Fruit fly (Drosophila melanogaster) whole organism, prepupa: Measurements from ENCODE around the gene CG9263.

Experiments
- Blimp-1 ChIP-seq: fragments of 200-800 bp; sonication (Bioruptor generic); optimal IDR thresholded peaks from 3 replicates; lab custom pipeline; 2017; ENCODE audit warnings: missing biosample characterization, missing genetic modification characterization, mild to moderate bottlenecking, moderate library complexity, missing genetic modification reagents
- CG10669 ChIP-seq: fragments of 200-800 bp; sonication (Bioruptor generic); optimal IDR thresholded peaks from 3 replicates; lab custom pipeline; 2018; ENCODE audit warnings: missing biosample characterization, mild to moderate bottlenecking, missing genetic modification characterization, moderate library complexity
- CG11294 ChIP-seq: fragments of 200-800 bp; sonication (Bioruptor generic); IDR thresholded peaks from 2 replicates; pipeline ENCODE4 v1.3.6; 2022; ENCODE audit warnings: missing biosample characterization, missing genetic modification characterization
- CG11902 ChIP-seq: fragments of 200-800 bp; sonication (Bioruptor generic); optimal IDR thresholded peaks from 3 replicates; lab custom pipeline; 2016; ENCODE audit warnings: missing biosample characterization, missing genetic modification characterization
- CG16779 ChIP-seq: fragments of 200-800 bp; sonication (Bioruptor generic); optimal IDR thresholded peaks from 3 replicates; lab custom pipeline; 2017; ENCODE audit warnings: missing biosample characterization, mild to moderate bottlenecking, missing genetic modification characterization
- CG3032 ChIP-seq: fragments of 200-800 bp; optimal IDR thresholded peaks from 2 replicates; lab custom pipeline; 2019; ENCODE audit warnings: missing biosample characterization, mild to moderate bottlenecking, missing genetic modification characterization, moderate library complexity
- CG31627 ChIP-seq: fragments of 200-800 bp; sonication (Bioruptor generic); optimal IDR thresholded peaks from 3 replicates; lab custom pipeline; 2016; ENCODE audit warnings: missing biosample characterization, missing genetic modification characterization
- CG34406 ChIP-seq: fragments of 200-800 bp; sonication (Bioruptor generic); optimal IDR thresholded peaks from 3 replicates; lab custom pipeline; 2016; ENCODE audit warnings: missing biosample characterization, missing genetic modification characterization
- CG3919 ChIP-seq: fragments of 200-800 bp; sonication (Bioruptor generic); optimal IDR thresholded peaks from 3 replicates; lab custom pipeline; 2016; ENCODE audit warnings: missing biosample characterization, missing genetic modification characterization
- CG6163 ChIP-seq: fragments of 200-800 bp; sonication (Bioruptor generic); IDR thresholded peaks from 3 replicates; pipeline ENCODE4 v1.3.6; 2022; ENCODE audit warnings: missing biosample characterization, missing genetic modification characterization
- CG6276 ChIP-seq: fragments of 200-800 bp; sonication (Bioruptor generic); optimal IDR thresholded peaks from 2 replicates; lab custom pipeline; 2017; ENCODE audit warnings: missing biosample characterization, mild to moderate bottlenecking, missing genetic modification characterization
- CG6854 ChIP-seq: fragments of 200-800 bp; sonication (Bioruptor generic); optimal IDR thresholded peaks from 2 replicates; lab custom pipeline; 2017; ENCODE audit warnings: missing biosample characterization, mild to moderate bottlenecking, missing genetic modification characterization
- CG7368 ChIP-seq: fragments of 200-800 bp; sonication (Bioruptor generic); optimal IDR thresholded peaks from 3 replicates; lab custom pipeline; 2016; ENCODE audit warnings: missing biosample characterization, missing genetic modification characterization
- CG8319 ChIP-seq: fragments of 200-800 bp; sonication (Bioruptor generic); optimal IDR thresholded peaks from 3 replicates; lab custom pipeline; 2016; ENCODE audit warnings: missing biosample characterization, missing genetic modification characterization
- CG8632 ChIP-seq: fragments of 200-800 bp; sonication (Bioruptor generic); optimal IDR thresholded peaks from 3 replicates; lab custom pipeline; 2016; ENCODE audit warnings: missing biosample characterization, missing genetic modification characterization
- CG9139 ChIP-seq: fragments of 200-800 bp; sonication (Bioruptor generic); optimal IDR thresholded peaks from 3 replicates; lab custom pipeline; 2017; ENCODE audit warnings: missing biosample characterization, mild to moderate bottlenecking, missing genetic modification characterization
- Eip75B ChIP-seq: fragments of 200-800 bp; sonication (Bioruptor generic); optimal IDR thresholded peaks from 3 replicates; lab custom pipeline; 2016; ENCODE audit warnings: missing biosample characterization, missing genetic modification characterization
- Eip78C ChIP-seq: fragments of 200-800 bp; sonication (Bioruptor generic); peaks from one replicate; lab custom pipeline; 2016; ENCODE audit warnings: missing biosample characterization, missing genetic modification characterization
- Eip93F ChIP-seq: fragments of 200-800 bp; sonication (Bioruptor generic); optimal IDR thresholded peaks from 2 replicates; lab custom pipeline; 2016; ENCODE audit warnings: missing biosample characterization, mild to moderate bottlenecking, missing genetic modification characterization
- Ets96B ChIP-seq: fragments of 200-800 bp; optimal IDR thresholded peaks from 2 replicates; lab custom pipeline; 2019; ENCODE audit warnings: missing biosample characterization, mild to moderate bottlenecking, missing genetic modification characterization, moderate library complexity
- Gug ChIP-seq: fragments of 200-800 bp; sonication (Bioruptor generic); IDR thresholded peaks from 2 replicates; pipeline ENCODE4 v1.3.6; 2022; ENCODE audit warnings: missing biosample characterization, missing genetic modification characterization
- Hr38 ChIP-seq: sonication (Bioruptor generic); optimal IDR thresholded peaks from 2 replicates; lab custom pipeline; 2016; ENCODE audit warnings: missing biosample characterization, missing genetic modification characterization
- Hr39 ChIP-seq: fragments of 200-800 bp; sonication (Bioruptor generic); optimal IDR thresholded peaks from 2 replicates; lab custom pipeline; 2016; ENCODE audit warnings: missing biosample characterization, missing genetic modification characterization
- Hr4 ChIP-seq: fragments of 200-800 bp; sonication (Bioruptor generic); optimal IDR thresholded peaks from 3 replicates; lab custom pipeline; 2016; ENCODE audit warnings: missing biosample characterization, missing genetic modification characterization
- Met ChIP-seq: fragments of 200-800 bp; sonication (Bioruptor generic); optimal IDR thresholded peaks from 3 replicates; lab custom pipeline; 2016; ENCODE audit warnings: missing biosample characterization, missing genetic modification characterization
- OdsH ChIP-seq: fragments of 200-800 bp; sonication (Bioruptor generic); optimal IDR thresholded peaks from 3 replicates; lab custom pipeline; 2016; ENCODE audit warnings: missing biosample characterization, missing genetic modification characterization
- Smox ChIP-seq: fragments of 200-800 bp; sonication (Bioruptor generic); optimal IDR thresholded peaks from 3 replicates; lab custom pipeline; 2016; ENCODE audit warnings: missing biosample characterization, missing genetic modification characterization
- Sox102F ChIP-seq: fragments of 200-800 bp; sonication (Bioruptor generic); optimal IDR thresholded peaks from 2 replicates; lab custom pipeline; 2016; ENCODE audit warnings: missing biosample characterization, mild to moderate bottlenecking, missing genetic modification characterization
- Sox14 ChIP-seq: fragments of 200-800 bp; sonication (Bioruptor generic); optimal IDR thresholded peaks from 3 replicates; lab custom pipeline; 2016; ENCODE audit warnings: missing biosample characterization, missing genetic modification characterization
- Sox15 ChIP-seq: fragments of 200-800 bp; sonication (Bioruptor generic); optimal IDR thresholded peaks from 3 replicates; lab custom pipeline; 2016; ENCODE audit warnings: missing biosample characterization, missing genetic modification characterization
- acj6 ChIP-seq: fragments of 200-800 bp; sonication (Bioruptor generic); optimal IDR thresholded peaks from 3 replicates; lab custom pipeline; 2016; ENCODE audit warnings: missing biosample characterization, missing genetic modification characterization
- cyc ChIP-seq: fragments of 200-800 bp; sonication (Bioruptor generic); optimal IDR thresholded peaks from 3 replicates; lab custom pipeline; 2016; ENCODE audit warnings: missing biosample characterization, missing genetic modification characterization
- dac ChIP-seq: fragments of 200-800 bp; sonication (Bioruptor generic); optimal IDR thresholded peaks from 2 replicates; lab custom pipeline; 2017; ENCODE audit warnings: missing biosample characterization, mild to moderate bottlenecking, missing genetic modification characterization
- dsx ChIP-seq: fragments of 200-800 bp; optimal IDR thresholded peaks from 3 replicates; lab custom pipeline; 2019; ENCODE audit warnings: missing biosample characterization, mild to moderate bottlenecking, missing genetic modification characterization, moderate library complexity; ENCODE audit not compliant: poor library complexity, severe bottlenecking
- eg ChIP-seq: fragments of 200-800 bp; sonication (Bioruptor generic); IDR thresholded peaks from 3 replicates; pipeline ENCODE4 v1.3.6; 2022; ENCODE audit warnings: missing biosample characterization, missing genetic modification characterization
- fd59A ChIP-seq: fragments of 200-800 bp; sonication (Bioruptor generic); optimal IDR thresholded peaks from 2 replicates; lab custom pipeline; 2017; ENCODE audit warnings: missing biosample characterization, mild to moderate bottlenecking, missing genetic modification characterization, missing genetic modification reagents
- fd85E ChIP-seq: fragments of 200-800 bp; sonication (Bioruptor generic); optimal IDR thresholded peaks from 3 replicates; lab custom pipeline; 2016; ENCODE audit warnings: missing biosample characterization, missing genetic modification characterization
- fkh ChIP-seq: fragments of 200-800 bp; sonication (Bioruptor generic); optimal IDR thresholded peaks from 3 replicates; lab custom pipeline; 2017; ENCODE audit warnings: missing biosample characterization, mild to moderate bottlenecking, missing genetic modification characterization, moderate library complexity
- pdm3 ChIP-seq: fragments of 200-800 bp; sonication (Bioruptor generic); optimal IDR thresholded peaks from 3 replicates; lab custom pipeline; 2016; ENCODE audit warnings: missing biosample characterization, missing genetic modification characterization
- salr ChIP-seq, 2 experiments: fragments of 200-800 bp; sonication (Bioruptor generic); optimal IDR thresholded peaks; 3 replicates each; lab custom pipeline; 2016 to 2018; ENCODE audit warnings: missing biosample characterization in 2 of 2, missing genetic modification characterization in 2 of 2, mild to moderate bottlenecking in 1 of 2
- spab ChIP-seq: fragments of 200-800 bp; sonication (Bioruptor generic); optimal IDR thresholded peaks from 2 replicates; lab custom pipeline; 2017; ENCODE audit warnings: missing biosample characterization, mild to moderate bottlenecking, missing genetic modification characterization, missing genetic modification reagents
- ss ChIP-seq, 2 experiments: fragments of 200-800 bp; sonication (Bioruptor generic); optimal IDR thresholded peaks; 2 replicates in 1 of 2; 3 replicates in 1 of 2; lab custom pipeline; 2017 to 2018; ENCODE audit warnings: mild to moderate bottlenecking in 2 of 2, missing biosample characterization in 2 of 2, missing genetic modification characterization in 2 of 2, moderate library complexity in 1 of 2
- svp ChIP-seq: fragments of 200-800 bp; sonication (Bioruptor generic); peaks from one replicate; lab custom pipeline; 2016; ENCODE audit warnings: missing biosample characterization, missing genetic modification characterization

The CG9263 gene

DNA sequence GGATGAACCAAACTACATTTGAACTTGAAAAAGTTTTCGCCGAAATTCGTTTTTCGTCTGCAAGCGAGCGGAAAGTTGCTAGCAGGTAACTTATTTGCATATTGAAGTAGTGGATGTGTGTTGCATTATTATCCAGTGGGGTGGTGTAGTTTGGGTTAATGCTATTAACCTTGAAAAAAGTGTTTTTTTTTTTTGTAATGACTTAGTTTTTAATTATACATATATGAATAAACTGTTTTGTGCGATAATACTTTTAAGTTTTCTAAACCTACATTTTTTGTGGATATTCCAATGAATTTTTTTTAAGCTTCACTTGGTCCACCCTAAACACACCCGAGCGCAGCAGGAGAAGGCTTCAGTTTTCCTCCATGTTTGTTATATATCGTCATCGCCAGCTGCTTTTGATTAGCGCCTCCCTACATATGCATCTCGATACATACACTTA is 28.6 kb upstream of the CG9263 start (continued):
- TF ChIP-seq CG8319 (GFP tag; lab: Kevin White, UChicago), result peak; percentile 88
- no peak for TF ChIP-seq Hr38 (GFP tag; lab: Kevin White, UChicago)
- peak; percentile 92 for TF ChIP-seq pdm3 (GFP tag; lab: Kevin White, UChicago)
- peak; percentile 91 for TF ChIP-seq Hr4 (GFP tag; lab: Kevin White, UChicago)
- peak; percentile 91 for TF ChIP-seq CG8632 (GFP tag; lab: Kevin White, UChicago)
- peak in 1 of 2 experiments; percentile 92 for TF ChIP-seq salr (GFP tag; optimal IDR thresholded peaks at IDR 0.05; lab: Kevin White, UChicago)
- TF ChIP-seq Met, result peak; percentile 96
- TF ChIP-seq CG3032 (tag; lab: Kevin White, UChicago), result peak; percentile 68
- peak; percentile 91 for TF ChIP-seq CG31627
- TF ChIP-seq Sox14 (GFP tag; lab: Kevin White, UChicago), result peak; percentile 92
- peak; percentile 85 for TF ChIP-seq CG16779
- peak; percentile 71 for TF ChIP-seq CG11902 (GFP tag; lab: Kevin White, UChicago)
- TF ChIP-seq CG9139 (GFP tag; lab: Kevin White, UChicago), result peak; percentile 71
- peak; percentile 83 for TF ChIP-seq CG6163 (GFP tag; lab: Robert Waterston, UW)
- TF ChIP-seq Sox102F (GFP tag; lab: Kevin White, UChicago), result peak; percentile 97
- peak; percentile 93 for TF ChIP-seq acj6 (GFP tag; lab: Kevin White, UChicago)
- TF ChIP-seq Ets96B, result peak; percentile 76
- TF ChIP-seq eg (GFP tag; lab: Robert Waterston, UW), result peak; percentile 85
- TF ChIP-seq CG11294, result peak; percentile 57
- peak; percentile 89 for TF ChIP-seq Hr39
- peak; percentile 99 for TF ChIP-seq Eip78C
- TF ChIP-seq cyc (GFP tag; lab: Kevin White, UChicago), result peak; percentile 89

DNA sequence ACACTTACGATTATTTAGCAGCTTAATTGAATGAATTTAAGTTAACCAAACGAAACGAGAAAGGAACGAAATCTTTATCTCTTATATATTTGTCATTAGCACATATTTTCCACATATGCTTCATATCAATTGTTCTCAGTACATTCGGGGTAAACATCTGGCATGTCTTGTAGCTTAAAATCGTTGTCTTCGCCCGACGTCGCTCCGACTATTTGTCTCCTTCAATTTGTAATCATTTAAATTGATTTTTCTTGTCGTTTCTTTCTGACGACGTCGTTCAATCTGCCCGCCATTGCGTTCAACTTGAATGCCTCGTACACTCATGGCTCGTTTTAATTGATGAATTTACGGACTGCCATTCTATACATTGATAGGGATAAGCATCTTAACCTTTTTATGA is 27.6 kb upstream of the CG9263 start:
- TF ChIP-seq Sox14 (GFP tag; lab: Kevin White, UChicago) (no peak), Eip75B (no peak), dac (GFP tag; lab: Kevin White, UChicago) (no peak), Eip93F (GFP tag; lab: Kevin White, UChicago) (no peak), CG6854 (GFP tag; lab: Kevin White, UChicago) (no peak), spab (GFP tag; lab: Kevin White, UChicago) (no peak), Ets96B (no peak), cyc (GFP tag; lab: Kevin White, UChicago) (no peak), CG31627 (no peak), CG8319 (GFP tag; lab: Kevin White, UChicago) (no peak), Eip78C (peak; percentile 74), svp (GFP tag; lab: Kevin White, UChicago) (peak; percentile 77), Hr38 (GFP tag; lab: Kevin White, UChicago) (no peak), Sox15 (GFP tag; lab: Kevin White, UChicago) (no peak), fd59A (GFP tag; lab: Kevin White, UChicago) (no peak), CG10669 (GFP tag; lab: Kevin White, UChicago) (no peak), Sox102F (GFP tag; lab: Kevin White, UChicago) (peak; percentile 12), salr (GFP tag; optimal IDR thresholded peaks at IDR 0.05; lab: Kevin White, UChicago) (no peak), fkh (no peak), Blimp-1 (GFP tag; lab: Kevin White, UChicago) (no peak), dsx (GFP tag; lab: Kevin White, UChicago) (no peak), Hr4 (GFP tag; lab: Kevin White, UChicago) (no peak), CG11902 (GFP tag; lab: Kevin White, UChicago) (no peak), OdsH (GFP tag; lab: Kevin White, UChicago) (peak; percentile 2), CG3919 (GFP tag; lab: Kevin White, UChicago) (no peak), CG6276 (GFP tag; lab: Kevin White, UChicago) (no peak)

DNA sequence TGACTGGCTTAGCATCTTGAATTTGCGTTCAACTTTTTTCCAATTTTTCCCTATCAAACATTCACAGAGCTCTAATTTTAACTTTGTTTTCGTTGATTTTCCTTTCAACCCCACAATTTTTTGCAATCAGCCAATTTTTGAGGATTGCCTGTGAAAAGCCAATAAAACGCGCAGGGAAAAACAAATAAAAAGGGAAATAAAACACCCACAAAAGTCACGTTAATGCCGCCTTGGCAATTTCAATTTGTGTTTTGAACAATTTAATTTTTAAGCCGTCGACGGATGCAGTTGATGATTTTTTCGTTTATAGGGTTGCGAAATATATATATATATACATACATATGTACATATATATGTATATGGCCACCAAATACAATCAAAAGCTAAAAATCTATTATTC is 26.6 kb upstream of the CG9263 start:
- no peak for TF ChIP-seq Ets96B
- TF ChIP-seq CG31627, result no peak
- no peak for TF ChIP-seq CG10669 (GFP tag; lab: Kevin White, UChicago)
- TF ChIP-seq fd85E (GFP tag; lab: Kevin White, UChicago), result no peak
- TF ChIP-seq OdsH (GFP tag; lab: Kevin White, UChicago), result no peak
- no peak for TF ChIP-seq Smox (GFP tag; lab: Kevin White, UChicago)
- TF ChIP-seq eg (GFP tag; lab: Robert Waterston, UW), result no peak
- TF ChIP-seq Eip78C, result no peak
- TF ChIP-seq CG34406 (GFP tag; lab: Kevin White, UChicago), result no peak
- TF ChIP-seq CG7368, result no peak
- no peak for TF ChIP-seq ss (GFP tag; optimal IDR thresholded peaks at IDR 0.05; lab: Kevin White, UChicago)
- TF ChIP-seq svp (GFP tag; lab: Kevin White, UChicago), result no peak
- no peak for TF ChIP-seq Gug (GFP tag; lab: Robert Waterston, UW)
